Fruit fly (Drosophila melanogaster): Measurements from ENCODE around the gene MnM.

dm6 chr3L:3222643-3223389, 44.4 kb upstream of the MnM start, which contains the start of the genes RpL28 and eIF1:
- no peak for TF ChIP-seq insv (optimal IDR thresholded peaks at IDR 0.05)
- TF ChIP-seq h (optimal IDR thresholded peaks at IDR 0.05): no peak
- TF ChIP-seq Myc (optimal IDR thresholded peaks at IDR 0.05): no peak
- TF ChIP-seq Sin3A (optimal IDR thresholded peaks at IDR 0.05): no peak
- no peak for TF ChIP-seq psq (optimal IDR thresholded peaks at IDR 0.05)

Data from Kc167 (cell line).